Worm (Caenorhabditis elegans): ENCODE measurements around the gene ccm-2.
A peak's percentile ranks its signal among the peaks of the same experiment; 100 is the strongest.

ccm-2 gene

DNA sequence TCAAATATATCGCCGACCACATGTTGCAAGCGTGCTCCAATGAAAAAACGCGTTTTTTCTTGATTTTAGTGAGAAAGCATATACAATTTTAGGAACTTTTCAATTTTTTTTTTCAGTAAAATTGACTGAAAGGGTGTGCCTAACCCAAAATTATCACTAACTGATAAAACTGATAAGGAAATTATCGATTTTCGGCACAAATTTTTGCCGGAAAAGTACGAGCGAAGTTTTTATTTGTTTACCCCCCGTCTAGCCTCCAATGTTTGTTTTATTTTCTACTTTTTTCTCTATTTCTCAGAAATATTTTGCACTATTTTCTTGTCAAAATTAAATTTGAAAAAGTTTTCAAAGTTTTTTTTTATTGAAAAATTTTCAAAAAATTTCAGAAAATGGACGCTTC is at the start of gene ccm-2:
ccm-2 (plus strand) TSS at position 387 of the 400 bp plus-strand sequence.
- TF ChIP-seq aly-2 (tag; optimal IDR thresholded peaks at IDR 0.05): no peak
- no peak for TF ChIP-seq lsy-12 (tag; optimal IDR thresholded peaks at IDR 0.05)
- peak; percentile 76 for TF ChIP-seq elt-2 (tag; optimal IDR thresholded peaks at IDR 0.05)
- TF ChIP-seq egl-27 (tag; optimal IDR thresholded peaks at IDR 0.05): no peak
- TF ChIP-seq mml-1 (tag; optimal IDR thresholded peaks at IDR 0.05): no peak
- TF ChIP-seq pqm-1 (tag; optimal IDR thresholded peaks at IDR 0.05): peak; percentile 19
- TF ChIP-seq nhr-77 (tag; optimal IDR thresholded peaks at IDR 0.05): no peak
- no peak for TF ChIP-seq ceh-28 (tag; optimal IDR thresholded peaks at IDR 0.05)
- TF ChIP-seq lin-39 (tag; optimal IDR thresholded peaks at IDR 0.05): no peak
- no peak for TF ChIP-seq lin-15B (tag; optimal IDR thresholded peaks at IDR 0.05)
- no peak for TF ChIP-seq ceh-82 (tag; optimal IDR thresholded peaks at IDR 0.05)
- no peak for TF ChIP-seq elt-3 (tag; optimal IDR thresholded peaks at IDR 0.05)
- no peak for TF ChIP-seq unc-39 (tag; optimal IDR thresholded peaks at IDR 0.05)
- no peak for TF ChIP-seq ztf-11 (tag; optimal IDR thresholded peaks at IDR 0.05)
- TF ChIP-seq hmg-11 (tag; optimal IDR thresholded peaks at IDR 0.05): no peak
- TF ChIP-seq pha-4 (tag; optimal IDR thresholded peaks at IDR 0.05): peak; percentile 46
- no peak for TF ChIP-seq ztf-4 (tag; optimal IDR thresholded peaks at IDR 0.05)

- TF ChIP-seq nhr-43 (tag; optimal IDR thresholded peaks at IDR 0.05; ENCODE audit: poor library complexity, severe bottlenecking) (no peak), ztf-11 (tag; optimal IDR thresholded peaks at IDR 0.05) (no peak), fkh-2 (tag; optimal IDR thresholded peaks at IDR 0.05) (no peak), lin-15B (tag; optimal IDR thresholded peaks at IDR 0.05) (no peak), egl-27 (tag; optimal IDR thresholded peaks at IDR 0.05) (no peak), eor-1 (tag; optimal IDR thresholded peaks at IDR 0.05) (no peak), mml-1 (tag; optimal IDR thresholded peaks at IDR 0.05) (no peak), nhr-28 (tag; optimal IDR thresholded peaks at IDR 0.05) (no peak)
Observed at ce11 chrIV:1785156-1785555, 49.3 kb upstream of the ccm-2 start.

DNA sequence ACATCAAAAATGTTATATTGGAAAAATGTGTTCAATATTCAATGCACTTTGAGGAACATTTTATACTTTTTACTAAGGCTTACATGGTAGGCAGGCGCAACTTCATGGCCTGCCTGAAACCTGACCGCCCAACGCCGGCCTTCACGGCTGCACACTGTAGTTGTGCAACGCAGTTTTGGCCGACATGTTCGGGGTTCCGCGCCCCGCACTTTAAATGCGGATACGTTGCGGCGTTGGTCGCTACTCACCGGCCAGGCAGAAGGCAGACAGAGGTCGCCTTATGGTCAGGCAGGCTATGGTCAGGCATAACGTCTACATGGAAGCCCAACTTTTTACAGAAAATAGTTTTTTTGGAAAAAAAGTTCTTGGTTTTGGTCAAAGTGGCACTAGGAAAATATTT is 43.8 kb upstream of the ccm-2 start:
- no peak for TF ChIP-seq ceh-82 (tag; optimal IDR thresholded peaks at IDR 0.05)
- TF ChIP-seq egl-5 (tag; optimal IDR thresholded peaks at IDR 0.05): no peak
- no peak for TF ChIP-seq elt-3 (tag; optimal IDR thresholded peaks at IDR 0.05)
- no peak for TF ChIP-seq nhr-43 (tag; optimal IDR thresholded peaks at IDR 0.05; ENCODE audit: poor library complexity, severe bottlenecking)
- no peak for TF ChIP-seq jun-1 (tag; optimal IDR thresholded peaks at IDR 0.05)
- no peak for TF ChIP-seq tbx-2 (tag; optimal IDR thresholded peaks at IDR 0.05)
- TF ChIP-seq lin-15B (tag; optimal IDR thresholded peaks at IDR 0.05): no peak
- TF ChIP-seq eor-1 (tag; optimal IDR thresholded peaks at IDR 0.05): no peak
- no peak for TF ChIP-seq nhr-76 (tag; optimal IDR thresholded peaks at IDR 0.05)
- no peak for TF ChIP-seq unc-62 (GFP tag; optimal IDR thresholded peaks at IDR 0.05)
- no peak for TF ChIP-seq R02D3.7 (tag; optimal IDR thresholded peaks at IDR 0.05)
- no peak for TF ChIP-seq hmg-11 (tag; optimal IDR thresholded peaks at IDR 0.05)
- TF ChIP-seq ztf-11 (tag; optimal IDR thresholded peaks at IDR 0.05): no peak

ce11 chrIV:1791775-1792174 is 42.7 kb upstream of the ccm-2 start:
- TF ChIP-seq fkh-2 (tag; optimal IDR thresholded peaks at IDR 0.05) (no peak), elt-2 (tag; optimal IDR thresholded peaks at IDR 0.05) (no peak), R02D3.7 (tag; optimal IDR thresholded peaks at IDR 0.05) (no peak), nfya-1 (tag; optimal IDR thresholded peaks at IDR 0.05; ENCODE audit: insufficient read depth) (no peak), sea-2 (GFP tag; optimal IDR thresholded peaks at IDR 0.05) (no peak), daf-12 (tag; optimal IDR thresholded peaks at IDR 0.05) (no peak), snpc-4 (tag; optimal IDR thresholded peaks at IDR 0.05) (no peak), unc-39 (tag; optimal IDR thresholded peaks at IDR 0.05) (no peak), nhr-23 (tag; optimal IDR thresholded peaks at IDR 0.05) (no peak), nhr-25 (tag; optimal IDR thresholded peaks at IDR 0.05) (no peak)

- no peak for TF ChIP-seq nhr-237 (tag; optimal IDR thresholded peaks at IDR 0.05)
- TF ChIP-seq jun-1 (tag; optimal IDR thresholded peaks at IDR 0.05): no peak
- no peak for TF ChIP-seq pqm-1 (tag; optimal IDR thresholded peaks at IDR 0.05)
- no peak for TF ChIP-seq skn-1 (tag; optimal IDR thresholded peaks at IDR 0.05)
- TF ChIP-seq snpc-4 (tag; optimal IDR thresholded peaks at IDR 0.05): no peak
- TF ChIP-seq R02D3.7 (tag; optimal IDR thresholded peaks at IDR 0.05): no peak
- no peak for TF ChIP-seq ztf-11 (tag; optimal IDR thresholded peaks at IDR 0.05)
- no peak for TF ChIP-seq nhr-12 (tag; optimal IDR thresholded peaks at IDR 0.05)
- TF ChIP-seq unc-39 (tag; optimal IDR thresholded peaks at IDR 0.05): no peak
- TF ChIP-seq ceh-28 (tag; optimal IDR thresholded peaks at IDR 0.05): no peak
- no peak for TF ChIP-seq sea-2 (GFP tag; optimal IDR thresholded peaks at IDR 0.05)
- no peak for TF ChIP-seq fkh-10 (GFP tag; optimal IDR thresholded peaks at IDR 0.05)
- no peak for TF ChIP-seq fos-1 (tag; optimal IDR thresholded peaks at IDR 0.05)
- TF ChIP-seq elt-2 (tag; optimal IDR thresholded peaks at IDR 0.05): no peak
- TF ChIP-seq elt-1 (tag; optimal IDR thresholded peaks at IDR 0.05): no peak
- no peak for TF ChIP-seq nfya-1 (tag; optimal IDR thresholded peaks at IDR 0.05; ENCODE audit: insufficient read depth)
- TF ChIP-seq nhr-67 (tag; optimal IDR thresholded peaks at IDR 0.05): no peak
- no peak for TF ChIP-seq daf-12 (tag; optimal IDR thresholded peaks at IDR 0.05)
Observed at ce11 chrIV:1803882-1804281, 30.5 kb upstream of the ccm-2 start, which contains the start of gene Y38C1BA.1. Gene Y38C1BA.1, minus strand, starts transcription at chrIV:1803982.
